Fruit fly (Drosophila melanogaster) whole organism, embryonic: ENCODE data around the gene cbt.

Experiments used
- CG10209 ChIP-seq: fragments of 200-800 bp; sonication (Bioruptor generic); optimal IDR thresholded peaks from 3 replicates; lab custom pipeline; 2017; ENCODE audit warnings: missing biosample characterization, mild to moderate bottlenecking, missing genetic modification characterization, missing genetic modification reagents
- CG10431 ChIP-seq: fragments of 200-800 bp; sonication (Bioruptor generic); optimal IDR thresholded peaks from 3 replicates; lab custom pipeline; 2018; ENCODE audit warnings: missing biosample characterization, mild to moderate bottlenecking, missing genetic modification characterization
- CG11093 ChIP-seq: fragments of 200-800 bp; sonication (Bioruptor generic); IDR thresholded peaks from 3 replicates; pipeline ENCODE4 v1.3.6; 2022; ENCODE audit warnings: missing biosample characterization, missing genetic modification characterization
- CG12236 ChIP-seq: fragments of 200-800 bp; sonication (Bioruptor generic); optimal IDR thresholded peaks from 2 replicates; lab custom pipeline; 2016; ENCODE audit warnings: missing biosample characterization, missing genetic modification characterization
- CG12744 ChIP-seq: fragments of 200-800 bp; sonication (Bioruptor generic); optimal IDR thresholded peaks from 2 replicates; lab custom pipeline; 2016; ENCODE audit warnings: missing biosample characterization, missing genetic modification characterization
- CG16779 ChIP-seq: fragments of 200-800 bp; sonication (Bioruptor generic); IDR thresholded peaks from 2 replicates; pipeline ENCODE4 v1.3.6; 2022; ENCODE audit warnings: missing biosample characterization, missing genetic modification characterization
- CG18764 ChIP-seq: fragments of 200-800 bp; sonication (Bioruptor generic); optimal IDR thresholded peaks from 3 replicates; lab custom pipeline; 2016; ENCODE audit warnings: missing biosample characterization, missing genetic modification characterization
- CG4707 ChIP-seq: fragments of 200-800 bp; sonication (Bioruptor generic); optimal IDR thresholded peaks from 2 replicates; lab custom pipeline; 2018; ENCODE audit warnings: missing biosample characterization, mild to moderate bottlenecking, missing genetic modification characterization, moderate library complexity
- CG5245 ChIP-seq: fragments of 200-800 bp; sonication (Bioruptor generic); optimal IDR thresholded peaks from 3 replicates; lab custom pipeline; 2016; ENCODE audit warnings: missing biosample characterization, missing genetic modification characterization
- CG5953 ChIP-seq: fragments of 200-800 bp; sonication (Bioruptor generic); IDR thresholded peaks from 2 replicates; pipeline ENCODE4 v1.3.6; 2022; ENCODE audit warnings: missing biosample characterization, missing genetic modification characterization
- CG6813 ChIP-seq: fragments of 200-800 bp; sonication (Bioruptor generic); optimal IDR thresholded peaks from 2 replicates; lab custom pipeline; 2017; ENCODE audit warnings: missing biosample characterization, missing genetic modification characterization, mild to moderate bottlenecking, moderate library complexity, missing genetic modification reagents
- CG7786 ChIP-seq: fragments of 200-800 bp; sonication (Bioruptor generic); optimal IDR thresholded peaks from 2 replicates; lab custom pipeline; 2016; ENCODE audit warnings: missing biosample characterization, missing genetic modification characterization
- CG7839 ChIP-seq: fragments of 200-800 bp; sonication (Bioruptor generic); optimal IDR thresholded peaks from 3 replicates; lab custom pipeline; 2018; ENCODE audit warnings: missing biosample characterization, mild to moderate bottlenecking, missing genetic modification characterization, moderate library complexity
- CG8388 ChIP-seq: fragments of 200-800 bp; sonication (Bioruptor generic); optimal IDR thresholded peaks from 2 replicates; lab custom pipeline; 2019; ENCODE audit warnings: missing biosample characterization, mild to moderate bottlenecking, missing genetic modification characterization, moderate library complexity
- CG8478 ChIP-seq: fragments of >200 bp; optimal IDR thresholded peaks from 2 replicates; lab custom pipeline; 2018
- Dad ChIP-seq: fragments of 200-800 bp; sonication (Bioruptor generic); optimal IDR thresholded peaks from 3 replicates; lab custom pipeline; 2016; ENCODE audit warnings: missing biosample characterization, missing genetic modification characterization
- Dip3 ChIP-seq: fragments of 200-800 bp; sonication (Bioruptor generic); optimal IDR thresholded peaks from 3 replicates; lab custom pipeline; 2016; ENCODE audit warnings: missing biosample characterization, missing genetic modification characterization
- Dll ChIP-seq: fragments of 200-800 bp; sonication (Bioruptor generic); IDR thresholded peaks from 4 replicates; pipeline ENCODE4 v1.3.6; 2022; ENCODE audit warnings: missing biosample characterization, missing genetic modification characterization; ENCODE audit not compliant: partially characterized antibody
- Doc2 ChIP-seq: fragments of 200-800 bp; sonication (Bioruptor generic); IDR thresholded peaks from 2 replicates; pipeline ENCODE4 v1.3.6; 2022; ENCODE audit warnings: missing biosample characterization, missing genetic modification characterization
- Ets97D ChIP-seq: fragments of 200-800 bp; sonication (Bioruptor generic); optimal IDR thresholded peaks from 3 replicates; lab custom pipeline; 2016; ENCODE audit warnings: missing biosample characterization, missing genetic modification characterization
- HLH54F ChIP-seq: fragments of 200-800 bp; sonication (Bioruptor generic); optimal IDR thresholded peaks from 3 replicates; lab custom pipeline; 2016; ENCODE audit warnings: missing biosample characterization, missing genetic modification characterization
- Hmx ChIP-seq: fragments of 200-800 bp; sonication (Bioruptor generic); optimal IDR thresholded peaks from 2 replicates; lab custom pipeline; 2016; ENCODE audit warnings: missing biosample characterization, missing genetic modification characterization
- Lhr ChIP-seq: fragments of 200-800 bp; sonication (Bioruptor generic); optimal IDR thresholded peaks from 3 replicates; lab custom pipeline; 2017; ENCODE audit warnings: mild to moderate bottlenecking, missing biosample characterization, missing genetic modification reagents, missing genetic modification characterization
- MBD-R2 ChIP-seq: fragments of 200-800 bp; sonication (Bioruptor generic); IDR thresholded peaks from 2 replicates; pipeline ENCODE4 v1.3.6; 2022; ENCODE audit warnings: missing biosample characterization, missing genetic modification characterization
- Med ChIP-seq: fragments of 200-800 bp; sonication (Bioruptor generic); peaks from one replicate; lab custom pipeline; 2016; ENCODE audit warnings: missing biosample characterization, missing genetic modification characterization, mild to moderate bottlenecking, inconsistent platforms, moderate library complexity
- Mrtf ChIP-seq: fragments of 200-800 bp; sonication (Bioruptor generic); IDR thresholded peaks from 3 replicates; pipeline ENCODE4 v1.3.6; 2022; ENCODE audit warnings: missing biosample characterization, missing genetic modification characterization
- NK7.1 ChIP-seq: fragments of 200-800 bp; sonication (Bioruptor generic); optimal IDR thresholded peaks from 3 replicates; lab custom pipeline; 2016; ENCODE audit warnings: missing biosample characterization, missing genetic modification characterization
- Optix ChIP-seq: fragments of 200-800 bp; sonication (Bioruptor generic); IDR thresholded peaks from 3 replicates; pipeline ENCODE4 v1.3.6; 2022; ENCODE audit warnings: missing biosample characterization, missing genetic modification characterization
- PHDP ChIP-seq: fragments of 200-800 bp; sonication (Bioruptor generic); optimal IDR thresholded peaks from 3 replicates; lab custom pipeline; 2018; ENCODE audit warnings: missing biosample characterization, mild to moderate bottlenecking, missing genetic modification characterization, moderate library complexity
- Ptx1 ChIP-seq: fragments of 200-800 bp; sonication (Bioruptor generic); IDR thresholded peaks from 2 replicates; pipeline ENCODE4 v1.3.6; 2022; ENCODE audit warnings: missing biosample characterization, missing genetic modification characterization
- Ravus ChIP-seq: fragments of 200-800 bp; sonication (Bioruptor generic); IDR thresholded peaks from 2 replicates; pipeline ENCODE4 v1.3.6; 2022; ENCODE audit warnings: missing biosample characterization, missing genetic modification characterization
- Taf1 ChIP-seq: fragments of 200-800 bp; sonication (Bioruptor generic); IDR thresholded peaks from 2 replicates; pipeline ENCODE4 v1.3.6; 2022; ENCODE audit warnings: missing biosample characterization, missing genetic modification characterization
- amos ChIP-seq: fragments of 200-800 bp; sonication (Bioruptor generic); IDR thresholded peaks from 2 replicates; pipeline ENCODE4 v1.3.6; 2022; ENCODE audit warnings: missing biosample characterization, missing genetic modification characterization; ENCODE audit not compliant: partially characterized antibody
- bcd ChIP-seq: fragments of 200-800 bp; sonication (Bioruptor generic); optimal IDR thresholded peaks from 2 replicates; lab custom pipeline; 2017; ENCODE audit warnings: missing biosample characterization, mild to moderate bottlenecking, missing genetic modification characterization
- disco-r ChIP-seq: fragments of 200-800 bp; sonication (Bioruptor generic); optimal IDR thresholded peaks from 2 replicates; lab custom pipeline; 2016; ENCODE audit warnings: missing biosample characterization, missing genetic modification characterization
- dmrt99B ChIP-seq: fragments of 200-800 bp; sonication (Bioruptor generic); optimal IDR thresholded peaks from 2 replicates; lab custom pipeline; 2018; ENCODE audit warnings: missing biosample characterization, mild to moderate bottlenecking, missing genetic modification characterization, moderate library complexity
- emc ChIP-seq: fragments of 200-800 bp; sonication (Bioruptor generic); optimal IDR thresholded peaks from 2 replicates; lab custom pipeline; 2016; ENCODE audit warnings: missing biosample characterization, missing genetic modification characterization
- eyg ChIP-seq: fragments of 200-800 bp; sonication (Bioruptor generic); optimal IDR thresholded peaks from 3 replicates; lab custom pipeline; 2016; ENCODE audit warnings: missing biosample characterization, missing genetic modification characterization
- fd102C ChIP-seq: fragments of 200-800 bp; sonication (Bioruptor generic); optimal IDR thresholded peaks from 2 replicates; lab custom pipeline; 2018; ENCODE audit warnings: missing biosample characterization, mild to moderate bottlenecking, missing genetic modification characterization, moderate library complexity
- fd96Cb ChIP-seq: fragments of 200-800 bp; sonication (Bioruptor generic); optimal IDR thresholded peaks from 2 replicates; lab custom pipeline; 2018; ENCODE audit warnings: missing biosample characterization, mild to moderate bottlenecking, missing genetic modification characterization, moderate library complexity
- fru ChIP-seq: fragments of >200 bp; optimal IDR thresholded peaks from 2 replicates; lab custom pipeline; 2017
- her ChIP-seq: fragments of 200-800 bp; sonication (Bioruptor generic); optimal IDR thresholded peaks from 2 replicates; lab custom pipeline; 2016; ENCODE audit warnings: missing biosample characterization, missing genetic modification characterization
- insv ChIP-seq, 2 experiments: fragments of 200-800 bp; sonication (Bioruptor generic); optimal IDR thresholded peaks; 3 replicates each; lab custom pipeline; 2016 to 2018; ENCODE audit warnings: missing biosample characterization in 2 of 2, missing genetic modification characterization in 2 of 2
- luna ChIP-seq: fragments of 200-800 bp; sonication (Bioruptor generic); optimal IDR thresholded peaks from 2 replicates; lab custom pipeline; 2016; ENCODE audit warnings: missing biosample characterization, missing genetic modification characterization
- nerfin-2 ChIP-seq: fragments of 200-800 bp; sonication (Bioruptor generic); IDR thresholded peaks from 2 replicates; pipeline ENCODE4 v1.3.6; 2022; ENCODE audit warnings: missing biosample characterization, missing genetic modification characterization; ENCODE audit not compliant: partially characterized antibody
- row ChIP-seq: fragments of 200-800 bp; sonication (Bioruptor generic); IDR thresholded peaks from 3 replicates; pipeline ENCODE4 v1.3.6; 2022; ENCODE audit warnings: missing biosample characterization, missing genetic modification characterization
- salm ChIP-seq: fragments of 200-800 bp; sonication (Bioruptor generic); optimal IDR thresholded peaks from 2 replicates; lab custom pipeline; 2018; ENCODE audit warnings: missing biosample characterization, mild to moderate bottlenecking, missing genetic modification characterization
- seq ChIP-seq: fragments of 200-800 bp; sonication (Bioruptor generic); IDR thresholded peaks from 2 replicates; pipeline ENCODE4 v1.3.6; 2022; ENCODE audit warnings: missing biosample characterization, missing genetic modification characterization
- tap ChIP-seq: fragments of 200-800 bp; optimal IDR thresholded peaks from 3 replicates; lab custom pipeline; 2019; ENCODE audit warnings: missing biosample characterization, mild to moderate bottlenecking, missing genetic modification characterization, moderate library complexity
- unc-4 ChIP-seq: fragments of 200-800 bp; sonication (Bioruptor generic); IDR thresholded peaks from 2 replicates; pipeline ENCODE4 v1.3.6; 2022; ENCODE audit warnings: missing biosample characterization, missing genetic modification characterization; ENCODE audit not compliant: partially characterized antibody
- z ChIP-seq: fragments of 200-800 bp; sonication (Bioruptor generic); IDR thresholded peaks from 3 replicates; pipeline ENCODE4 v1.3.6; 2022; ENCODE audit warnings: missing biosample characterization, missing genetic modification characterization

The cbt gene

dm6 chr2L:480638-481399 is 1.3 kb upstream of the cbt start (continued):
- TF ChIP-seq Doc2 = no peak
- TF ChIP-seq fd102C = peak; percentile 99
- no peak for TF ChIP-seq CG16779 (GFP tag; lab: Robert Waterston, UW)
- TF ChIP-seq CG5245 = peak; percentile 100
- no peak for TF ChIP-seq Dll (GFP tag; lab: Robert Waterston, UW)
- peak; percentile 100 for TF ChIP-seq disco-r (GFP tag; lab: Kevin White, UChicago)
- TF ChIP-seq her (GFP tag; lab: Kevin White, UChicago) = peak; percentile 99
- TF ChIP-seq CG10209 = peak; percentile 100
- TF ChIP-seq CG5953 (GFP tag; lab: Robert Waterston, UW) = no peak
- no peak for TF ChIP-seq MBD-R2 (GFP tag; lab: Robert Waterston, UW)
- peak; percentile 100 for TF ChIP-seq tap (tag; lab: Kevin White, UChicago)
- TF ChIP-seq bcd (GFP tag; lab: Kevin White, UChicago) = peak; percentile 100
- peak; percentile 99 for TF ChIP-seq Hmx (GFP tag; lab: Kevin White, UChicago)
- no peak for TF ChIP-seq z (GFP tag; lab: Robert Waterston, UW)
- TF ChIP-seq row (GFP tag; lab: Robert Waterston, UW) = no peak
- peak; percentile 99 for TF ChIP-seq CG10431
- TF ChIP-seq dmrt99B (tag; lab: Kevin White, UChicago) = peak; percentile 100
- TF ChIP-seq CG6813 = peak; percentile 100
- peak; percentile 100 for TF ChIP-seq CG12236 (GFP tag; lab: Kevin White, UChicago)
- TF ChIP-seq NK7.1 (GFP tag; lab: Kevin White, UChicago) = peak; percentile 100
- no peak for TF ChIP-seq Mrtf
- peak; percentile 100 for TF ChIP-seq CG7786 (GFP tag; lab: Kevin White, UChicago)
- TF ChIP-seq amos = no peak
- peak; percentile 100 for TF ChIP-seq Med (GFP tag; lab: Kevin White, UChicago)
- no peak for TF ChIP-seq CG8478
- peak; percentile 100 for TF ChIP-seq CG18764 (GFP tag; lab: Kevin White, UChicago)
- no peak for TF ChIP-seq seq (GFP tag; lab: Robert Waterston, UW)
- peak; percentile 100 for TF ChIP-seq eyg
- TF ChIP-seq HLH54F (GFP tag; lab: Kevin White, UChicago) = peak; percentile 100
- peak; percentile 100 for TF ChIP-seq Dip3
- peak; percentile 100 for TF ChIP-seq CG11093 (GFP tag; lab: Robert Waterston, UW)
- no peak for TF ChIP-seq Optix (GFP tag; lab: Robert Waterston, UW)
- TF ChIP-seq Taf1 (GFP tag; lab: Robert Waterston, UW) = no peak
- peak; percentile 100 for TF ChIP-seq Dad (GFP tag; lab: Kevin White, UChicago)
- TF ChIP-seq Lhr (GFP tag; lab: Kevin White, UChicago) = peak; percentile 100
- peak; percentile 100 for TF ChIP-seq fd96Cb (tag; lab: Kevin White, UChicago)
- TF ChIP-seq unc-4 = no peak
- no peak for TF ChIP-seq Ptx1 (GFP tag; lab: Robert Waterston, UW)
- peak; percentile 100 for TF ChIP-seq PHDP (tag; lab: Kevin White, UChicago)
- no peak for TF ChIP-seq fru (lab: Kevin White, UChicago)
- TF ChIP-seq Ravus (GFP tag; lab: Robert Waterston, UW) = no peak
- peak; percentile 100 for TF ChIP-seq CG12744 (GFP tag; lab: Kevin White, UChicago)
- TF ChIP-seq salm (tag; lab: Kevin White, UChicago) = peak; percentile 100
- TF ChIP-seq emc (GFP tag; lab: Kevin White, UChicago) = peak; percentile 100
- peak; percentile 100 for TF ChIP-seq CG8388 (GFP tag; lab: Kevin White, UChicago)
- peak; percentile 99 for TF ChIP-seq CG4707
- TF ChIP-seq nerfin-2 (GFP tag; lab: Robert Waterston, UW) = no peak
- TF ChIP-seq CG7839 = peak; percentile 100
- TF ChIP-seq Ets97D (GFP tag; lab: Kevin White, UChicago) = peak; percentile 98
- TF ChIP-seq insv (GFP tag; optimal IDR thresholded peaks at IDR 0.05; lab: Kevin White, UChicago) = peak; percentile 89 to 94
- TF ChIP-seq luna = peak; percentile 100
